Worm (Caenorhabditis elegans) whole organism, late embryonic: Measurements from ENCODE around the gene egl-3.

Experiments
- F13H6.1 ChIP-seq: sonication (generic microtip); optimal IDR thresholded peaks from 2 replicates; lab custom pipeline; 2016; ENCODE audit warnings: missing genetic modification characterization, missing compliant biosample characterization
- K02D7.2 ChIP-seq: sonication (generic microtip); optimal IDR thresholded peaks from 2 replicates; lab custom pipeline; 2017; ENCODE audit warnings: mild to moderate bottlenecking, missing genetic modification characterization, missing compliant biosample characterization
- T23F11.4 ChIP-seq: fragments of 200-800 bp; sonication (Bioruptor generic); optimal IDR thresholded peaks from 2 replicates; lab custom pipeline; 2018; ENCODE audit warnings: mild to moderate bottlenecking, missing genetic modification characterization, missing compliant biosample characterization
- ceh-18 ChIP-seq: sonication (generic microtip); optimal IDR thresholded peaks from 2 replicates; lab custom pipeline; 2016; ENCODE audit warnings: missing genetic modification characterization, missing compliant biosample characterization
- ceh-24 ChIP-seq: sonication (generic microtip); optimal IDR thresholded peaks from 2 replicates; lab custom pipeline; 2016; ENCODE audit warnings: mild to moderate bottlenecking, missing genetic modification characterization, missing compliant biosample characterization
- ceh-30 ChIP-seq: fragments of 150-350 bp; optimal IDR thresholded peaks from 2 replicates; lab custom pipeline; 2014; ENCODE audit warnings: missing biosample characterization, missing genetic modification characterization
- ceh-31 ChIP-seq: sonication (generic microtip); optimal IDR thresholded peaks from 2 replicates; lab custom pipeline; 2016; ENCODE audit warnings: missing genetic modification characterization, missing compliant biosample characterization
- ceh-34 ChIP-seq: sonication (generic microtip); optimal IDR thresholded peaks from 2 replicates; lab custom pipeline; 2016; ENCODE audit warnings: mild to moderate bottlenecking, missing genetic modification characterization, missing compliant biosample characterization
- ceh-48 ChIP-seq: sonication (generic microtip); optimal IDR thresholded peaks from 2 replicates; lab custom pipeline; 2016; ENCODE audit warnings: missing genetic modification characterization, inconsistent platforms, missing compliant biosample characterization
- ceh-9 ChIP-seq: sonication (generic microtip); optimal IDR thresholded peaks from 2 replicates; lab custom pipeline; 2016; ENCODE audit warnings: mild to moderate bottlenecking, missing genetic modification characterization, inconsistent platforms, missing compliant biosample characterization
- che-1 ChIP-seq: sonication (generic microtip); optimal IDR thresholded peaks from 2 replicates; lab custom pipeline; 2016; ENCODE audit warnings: mild to moderate bottlenecking, missing genetic modification characterization, missing compliant biosample characterization
- dmd-4 ChIP-seq: sonication (generic microtip); optimal IDR thresholded peaks from 2 replicates; lab custom pipeline; 2016; ENCODE audit warnings: borderline replicate concordance, missing genetic modification characterization, missing compliant biosample characterization
- dve-1 ChIP-seq: sonication (generic microtip); optimal IDR thresholded peaks from 2 replicates; lab custom pipeline; 2017; ENCODE audit warnings: antibody characterized with exemption, mild to moderate bottlenecking, missing genetic modification characterization, missing compliant biosample characterization
- elt-2 ChIP-seq: sonication (generic microtip); optimal IDR thresholded peaks from 2 replicates; lab custom pipeline; 2016; ENCODE audit warnings: missing genetic modification reagents, missing genetic modification characterization, missing compliant biosample characterization
- elt-4 ChIP-seq: sonication (generic microtip); optimal IDR thresholded peaks from 2 replicates; lab custom pipeline; 2016; ENCODE audit warnings: missing genetic modification characterization, missing compliant biosample characterization
- eyg-1 ChIP-seq: sonication (generic microtip); optimal IDR thresholded peaks from 2 replicates; lab custom pipeline; 2016; ENCODE audit warnings: missing genotype, missing genetic modification characterization, missing compliant biosample characterization
- fax-1 ChIP-seq: sonication (generic microtip); optimal IDR thresholded peaks from 2 replicates; lab custom pipeline; 2016; ENCODE audit warnings: missing genotype, missing genetic modification characterization, missing compliant biosample characterization
- fkh-10 ChIP-seq: fragments of 150-350 bp; optimal IDR thresholded peaks from 2 replicates; lab custom pipeline; 2014; ENCODE audit warnings: missing biosample characterization, missing genetic modification reagents, missing genetic modification characterization
- fkh-6 ChIP-seq: sonication (generic microtip); optimal IDR thresholded peaks from 2 replicates; lab custom pipeline; 2016; ENCODE audit warnings: missing genetic modification characterization, missing compliant biosample characterization
- gmeb-2 ChIP-seq: sonication (generic microtip); optimal IDR thresholded peaks from 2 replicates; lab custom pipeline; 2016; ENCODE audit warnings: missing genetic modification characterization, inconsistent platforms, missing compliant biosample characterization
- hlh-6 ChIP-seq: sonication (generic microtip); optimal IDR thresholded peaks from 2 replicates; lab custom pipeline; 2016; ENCODE audit warnings: missing genotype, missing genetic modification characterization, missing compliant biosample characterization
- hlh-8 ChIP-seq: sonication (generic microtip); optimal IDR thresholded peaks from 2 replicates; lab custom pipeline; 2016; ENCODE audit warnings: missing genotype, missing genetic modification characterization, missing compliant biosample characterization
- lim-6 ChIP-seq: sonication (generic microtip); optimal IDR thresholded peaks from 2 replicates; lab custom pipeline; 2016; ENCODE audit warnings: missing genetic modification characterization, missing compliant biosample characterization
- lin-11 ChIP-seq: fragments of 200-800 bp; sonication (Bioruptor generic); optimal IDR thresholded peaks from 2 replicates; lab custom pipeline; 2018; ENCODE audit warnings: mild to moderate bottlenecking, missing genetic modification characterization, missing compliant biosample characterization
- madf-2 ChIP-seq: sonication (generic microtip); optimal IDR thresholded peaks from 2 replicates; lab custom pipeline; 2017; ENCODE audit warnings: missing genetic modification characterization, missing compliant biosample characterization
- nhr-11 ChIP-seq: fragments of 150-350 bp; optimal IDR thresholded peaks from 2 replicates; lab custom pipeline; 2014; ENCODE audit warnings: missing biosample characterization, missing genetic modification characterization
- nhr-232 ChIP-seq: sonication (generic microtip); optimal IDR thresholded peaks from 2 replicates; lab custom pipeline; 2016; ENCODE audit warnings: missing genetic modification characterization, missing compliant biosample characterization
- npax-4 ChIP-seq: sonication (generic microtip); optimal IDR thresholded peaks from 2 replicates; lab custom pipeline; 2016; ENCODE audit warnings: missing genetic modification characterization, missing compliant biosample characterization
- pat-9 ChIP-seq: fragments of 200-800 bp; sonication (Bioruptor generic); optimal IDR thresholded peaks from 2 replicates; lab custom pipeline; 2018; ENCODE audit warnings: mild to moderate bottlenecking, missing genetic modification characterization, moderate library complexity, missing compliant biosample characterization
- pax-1 ChIP-seq: fragments of 150-350 bp; optimal IDR thresholded peaks from 2 replicates; lab custom pipeline; 2014; ENCODE audit warnings: missing biosample characterization, missing genetic modification characterization
- pha-2 ChIP-seq: sonication (generic microtip); optimal IDR thresholded peaks from 2 replicates; lab custom pipeline; 2017; ENCODE audit warnings: mild to moderate bottlenecking, missing genetic modification characterization, missing compliant biosample characterization
- pha-4 ChIP-seq: fragments of 150-350 bp; optimal IDR thresholded peaks from 2 replicates; lab custom pipeline; 2018; ENCODE audit warnings: missing biosample characterization, missing genetic modification reagents, missing genetic modification characterization
- pqm-1 ChIP-seq: sonication (generic microtip); optimal IDR thresholded peaks from 2 replicates; lab custom pipeline; 2016; ENCODE audit warnings: missing genetic modification characterization, missing compliant biosample characterization
- pros-1 ChIP-seq: fragments of 150-350 bp; optimal IDR thresholded peaks from 2 replicates; lab custom pipeline; 2014; ENCODE audit warnings: missing biosample characterization, missing genetic modification reagents, missing genetic modification characterization
- ref-2 ChIP-seq: sonication (generic microtip); optimal IDR thresholded peaks from 2 replicates; lab custom pipeline; 2016; ENCODE audit warnings: missing genetic modification characterization, missing compliant biosample characterization
- sdc-2 ChIP-seq: sonication (generic microtip); optimal IDR thresholded peaks from 2 replicates; lab custom pipeline; 2016; ENCODE audit warnings: missing genotype, missing genetic modification characterization, missing compliant biosample characterization
- sox-2 ChIP-seq: fragments of 200-800 bp; sonication (Bioruptor generic); IDR thresholded peaks from 2 replicates; pipeline ENCODE4 v1.3.6; 2022; ENCODE audit warnings: missing genetic modification reagents, missing genetic modification characterization, missing compliant biosample characterization
- syd-9 ChIP-seq: sonication (generic microtip); optimal IDR thresholded peaks from 2 replicates; lab custom pipeline; 2016; ENCODE audit warnings: mild to moderate bottlenecking, missing genetic modification characterization, moderate library complexity, missing compliant biosample characterization
- tbx-2 ChIP-seq: sonication (generic microtip); optimal IDR thresholded peaks from 2 replicates; lab custom pipeline; 2016; ENCODE audit warnings: missing genetic modification characterization, missing compliant biosample characterization
- tbx-7 ChIP-seq: sonication (generic microtip); optimal IDR thresholded peaks from 2 replicates; lab custom pipeline; 2016; ENCODE audit warnings: missing genotype, missing genetic modification characterization, missing compliant biosample characterization
- unc-42 ChIP-seq: sonication (generic microtip); optimal IDR thresholded peaks from 2 replicates; lab custom pipeline; 2016; ENCODE audit warnings: missing genotype, missing genetic modification characterization, missing compliant biosample characterization
- unc-55 ChIP-seq: sonication (generic microtip); optimal IDR thresholded peaks from 2 replicates; lab custom pipeline; 2017; ENCODE audit warnings: missing biosample characterization, missing genetic modification reagents, missing genetic modification characterization
- zip-5 ChIP-seq: sonication (generic microtip); optimal IDR thresholded peaks from 2 replicates; lab custom pipeline; 2016; ENCODE audit warnings: missing genetic modification characterization, missing compliant biosample characterization

Gene egl-3

DNA sequence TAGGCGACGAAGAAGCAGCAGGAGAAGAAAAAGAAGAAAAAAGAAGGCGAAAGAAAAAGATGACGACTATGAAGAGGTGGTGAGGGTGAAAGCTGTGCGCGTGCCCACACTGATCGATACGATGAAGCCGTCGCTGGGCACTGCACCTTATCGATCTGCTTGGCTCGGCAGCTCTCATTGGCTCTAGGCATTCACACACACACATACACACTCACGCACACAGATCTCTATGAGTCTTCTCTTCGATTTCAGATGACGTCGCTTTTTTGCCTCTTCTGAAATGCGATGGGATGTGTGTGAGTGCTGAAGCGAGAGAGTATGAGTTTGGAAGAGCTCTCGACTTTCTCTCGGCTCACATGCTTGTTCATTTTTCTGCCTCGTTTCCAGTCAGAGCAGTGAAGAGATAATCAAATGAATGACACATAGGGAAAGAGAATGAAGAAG lies 1.1 kb upstream of the egl-3 start (continued):
- TF ChIP-seq dmd-4 (tag; lab: Kevin White, UChicago) (no peak), elt-2 (tag; lab: Kevin White, UChicago) (no peak), nhr-11 (tag; lab: Kevin White, UChicago) (no peak), fkh-6 (tag; lab: Kevin White, UChicago) (no peak), T23F11.4 (GFP tag; lab: Kevin White, UChicago) (no peak), fax-1 (no peak), pha-2 (tag; lab: Kevin White, UChicago) (no peak), pros-1 (tag; lab: Kevin White, UChicago) (no peak), pqm-1 (tag; lab: Kevin White, UChicago) (no peak), ceh-24 (no peak), lim-6 (tag; lab: Kevin White, UChicago) (no peak), eyg-1 (no peak), hlh-8 (tag; lab: Kevin White, UChicago) (no peak), nhr-232 (tag; lab: Kevin White, UChicago) (no peak), unc-42 (tag; lab: Kevin White, UChicago) (peak; percentile 96), zip-5 (tag; lab: Kevin White, UChicago) (no peak), pat-9 (tag; lab: Kevin White, UChicago) (no peak), fkh-10 (GFP tag; lab: Kevin White, UChicago) (no peak), ceh-31 (tag; lab: Kevin White, UChicago) (peak; percentile 82), tbx-7 (tag; lab: Kevin White, UChicago) (no peak), ceh-9 (tag; lab: Kevin White, UChicago) (no peak), lin-11 (tag; lab: Kevin White, UChicago) (no peak), dve-1 (tag; lab: Kevin White, UChicago) (no peak), ref-2 (tag; lab: Kevin White, UChicago) (no peak), pax-1 (no peak), tbx-2 (tag; lab: Kevin White, UChicago) (peak; percentile 37), ceh-18 (tag; lab: Kevin White, UChicago) (peak; percentile 41), hlh-6 (tag; lab: Kevin White, UChicago) (no peak), elt-4 (tag; lab: Kevin White, UChicago) (no peak), madf-2 (tag; lab: Kevin White, UChicago) (no peak), gmeb-2 (tag; lab: Kevin White, UChicago) (no peak), ceh-48 (tag; lab: Kevin White, UChicago) (peak; percentile 99), ceh-30 (no peak), npax-4 (tag; lab: Kevin White, UChicago) (no peak), pha-4 (tag; lab: Kevin White, UChicago) (no peak), sdc-2 (tag; lab: Kevin White, UChicago) (no peak), K02D7.2 (tag; lab: Kevin White, UChicago) (no peak), sox-2 (GFP tag; lab: Robert Waterston, UW) (no peak)

DNA sequence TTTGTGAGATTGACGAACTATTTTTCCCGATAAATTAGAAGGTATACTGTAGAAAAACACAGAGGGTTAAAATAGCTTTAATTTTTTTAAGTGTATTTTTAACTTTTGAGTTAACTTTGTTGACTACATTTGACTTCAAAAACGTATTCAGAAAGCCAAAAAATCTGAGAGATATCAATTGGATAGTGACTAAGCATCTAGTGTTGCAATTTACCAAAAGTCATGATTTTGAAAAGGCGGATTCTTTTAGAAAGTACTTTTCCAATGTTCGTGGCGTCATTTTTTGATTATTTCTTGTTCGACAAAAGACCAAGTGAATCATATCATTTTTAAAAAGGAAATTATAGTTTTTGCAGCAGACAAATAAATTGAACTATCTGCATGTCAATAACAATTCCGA lies 4.7 kb downstream of the egl-3 start:
- TF ChIP-seq pax-1 (no peak), ceh-34 (no peak), ceh-30 (no peak), dmd-4 (tag; lab: Kevin White, UChicago) (no peak), unc-55 (GFP tag; lab: Kevin White, UChicago) (no peak), tbx-7 (tag; lab: Kevin White, UChicago) (no peak), syd-9 (no peak), elt-4 (tag; lab: Kevin White, UChicago) (no peak), hlh-8 (tag; lab: Kevin White, UChicago) (no peak), F13H6.1 (tag; lab: Kevin White, UChicago) (no peak), ceh-31 (tag; lab: Kevin White, UChicago) (no peak), hlh-6 (tag; lab: Kevin White, UChicago) (no peak), che-1 (no peak), unc-42 (tag; lab: Kevin White, UChicago) (no peak), lin-11 (tag; lab: Kevin White, UChicago) (no peak)
- TF ChIP-seq, all 69 proteins: peak for 0
